Worm (Caenorhabditis elegans) whole organism, midembryonic: ENCODE data around the gene grld-1.
"Not testable (repeated sequence)": the region's sequence is repeated elsewhere in the genome, so short reads cannot be mapped to it uniquely, and the experiment has no call there.

Experiments
- T22C8.4 ChIP-seq: fragments of 200-800 bp; sonication (Bioruptor generic); IDR thresholded peaks from 2 replicates; pipeline ENCODE4 v1.3.6; 2022; ENCODE audit warnings: missing genetic modification characterization, missing compliant biosample characterization
- cog-1 ChIP-seq: sonication (generic microtip); optimal IDR thresholded peaks from 2 replicates; lab custom pipeline; 2016; ENCODE audit warnings: missing genetic modification characterization, missing compliant biosample characterization
- flt-1 ChIP-seq: fragments of 200-800 bp; sonication (Bioruptor generic); IDR thresholded peaks from 2 replicates; pipeline ENCODE4 v1.3.6; 2022; ENCODE audit warnings: missing genetic modification characterization, missing compliant biosample characterization
- klf-2 ChIP-seq: fragments of 200-800 bp; sonication (Bioruptor generic); conservative IDR thresholded peaks from 2 replicates; pipeline ENCODE4 v1.3.6; 2022; ENCODE audit warnings: missing genetic modification reagents, missing genetic modification characterization, missing compliant biosample characterization
- med-1 ChIP-seq: sonication (generic microtip); optimal IDR thresholded peaks from 2 replicates; lab custom pipeline; 2017; ENCODE audit warnings: missing genetic modification characterization, mild to moderate bottlenecking, missing compliant biosample characterization, antibody characterized with exemption, missing genetic modification reagents; ENCODE audit not compliant: insufficient read depth
- ref-1 ChIP-seq: fragments of 200-800 bp; sonication (Bioruptor generic); conservative IDR thresholded peaks from 2 replicates; pipeline ENCODE4 v1.3.6; 2022; ENCODE audit warnings: missing genetic modification reagents, missing genetic modification characterization, missing compliant biosample characterization
- tab-1 ChIP-seq: fragments of 200-800 bp; sonication (Bioruptor generic); IDR thresholded peaks from 2 replicates; pipeline ENCODE4 v1.3.6; 2022; ENCODE audit warnings: missing genetic modification characterization, missing compliant biosample characterization
- ztf-23 ChIP-seq: fragments of 200-800 bp; sonication (Bioruptor generic); IDR thresholded peaks from 2 replicates; pipeline ENCODE4 v1.3.6; 2022; ENCODE audit warnings: missing genetic modification reagents, missing genetic modification characterization, missing compliant biosample characterization
- ztf-29 ChIP-seq: fragments of 200-800 bp; sonication (Bioruptor generic); IDR thresholded peaks from 2 replicates; pipeline ENCODE4 v1.3.6; 2022; ENCODE audit warnings: missing genetic modification reagents, missing genetic modification characterization, missing compliant biosample characterization

Gene grld-1

DNA sequence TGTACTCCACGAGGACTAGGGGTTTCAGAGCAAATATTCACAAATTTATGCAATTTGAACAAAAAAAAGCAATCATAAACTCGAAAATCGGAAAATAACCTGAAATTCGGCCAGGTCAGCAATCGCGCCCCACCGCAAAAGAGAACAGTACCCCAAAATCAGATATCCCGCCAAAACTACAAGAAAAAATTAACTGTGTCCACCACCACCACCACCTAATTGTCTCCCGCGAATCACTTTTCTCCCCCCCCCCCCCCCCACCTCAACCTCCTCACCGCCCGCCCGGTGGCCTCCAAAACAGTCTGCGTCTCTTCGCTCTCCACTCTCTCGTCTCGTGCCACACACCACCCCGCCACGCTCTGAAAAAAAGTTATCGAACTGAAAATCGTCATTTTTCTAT, 2.8 kb upstream of the grld-1 start:
- TF ChIP-seq klf-2 (no peak), cog-1 (tag; lab: Kevin White, UChicago) (no peak), ztf-29 (no peak), T22C8.4 (no peak), med-1 (GFP tag; lab: Kevin White, UChicago) (no peak), tab-1 (GFP tag; lab: Robert Waterston, UW) (no peak), ztf-23 (GFP tag; lab: Robert Waterston, UW) (no peak), flt-1 (GFP tag; lab: Robert Waterston, UW) (no peak), ref-1 (GFP tag; lab: Robert Waterston, UW) (no peak)

DNA sequence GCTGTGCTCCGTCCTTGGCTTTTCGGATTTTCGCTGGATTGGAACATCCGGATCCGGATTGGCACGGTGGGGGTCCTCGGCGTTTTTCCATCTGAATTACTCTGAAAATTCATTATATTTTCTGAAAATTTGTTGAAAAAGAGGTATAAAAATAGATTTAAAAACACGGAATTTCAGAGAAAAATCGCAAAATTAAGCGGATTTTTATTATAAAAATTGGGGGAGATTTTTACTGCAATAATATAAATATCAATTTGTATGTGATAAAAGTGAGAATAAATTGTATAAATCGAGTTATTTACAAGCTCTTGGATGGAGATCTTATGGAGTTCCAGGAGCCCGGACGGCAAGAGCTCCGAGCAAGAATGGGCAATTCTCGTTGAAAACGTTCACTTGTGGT, 4.1 kb downstream of the grld-1 start, which contains the start of gene tut-1:
Gene tut-1 (minus strand): TSS at position 101 of the 400 bp plus-strand sequence.
- no peak for TF ChIP-seq ref-1 (GFP tag; lab: Robert Waterston, UW)

DNA sequence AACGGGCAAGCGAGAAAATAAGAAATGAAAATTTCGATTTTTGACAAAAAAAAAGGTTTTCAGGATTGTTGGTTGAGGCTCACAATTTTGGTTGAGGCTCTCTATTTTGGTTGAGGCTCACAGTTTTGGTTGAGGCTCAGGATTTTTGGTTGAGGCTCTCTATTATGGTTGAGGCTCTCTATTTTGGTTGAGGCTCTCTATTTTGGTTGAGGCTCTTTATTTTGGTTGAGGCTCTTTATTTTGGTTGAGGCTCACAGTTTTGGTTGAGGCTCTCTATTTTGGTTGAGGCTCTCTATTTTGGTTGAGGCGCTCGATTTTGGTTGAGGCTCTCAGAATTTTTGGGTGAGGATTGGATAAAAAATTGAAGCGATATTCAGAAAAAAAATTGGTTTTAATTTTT, 5.9 kb downstream of the grld-1 start:
- TF ChIP-seq ztf-29 (no peak), T22C8.4 (no peak), klf-2 (no peak), ztf-23 (GFP tag; lab: Robert Waterston, UW) (no peak)

DNA sequence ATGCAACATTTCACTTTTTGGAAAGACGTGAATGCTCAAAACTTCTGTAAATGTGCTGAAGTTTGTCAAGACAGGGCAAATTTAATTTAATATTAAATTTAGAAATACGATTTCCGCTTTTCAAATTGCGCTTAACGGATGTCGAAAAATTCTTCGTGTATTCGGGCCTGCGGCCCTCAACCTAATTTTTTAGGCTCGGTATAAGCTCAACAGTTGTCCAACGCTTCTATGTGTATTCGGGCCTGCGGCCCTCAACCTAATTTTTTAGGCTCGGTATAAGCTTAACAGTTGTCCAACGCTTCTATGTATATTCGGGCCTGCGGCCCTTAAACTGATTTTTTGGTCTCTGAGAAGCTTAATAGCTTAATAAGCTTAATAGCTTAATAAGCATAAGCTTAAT, 6.9 kb downstream of the grld-1 start:
- TF ChIP-seq ztf-23 (GFP tag; lab: Robert Waterston, UW) (no peak), klf-2 (no peak), T22C8.4 (no peak), tab-1 (GFP tag; lab: Robert Waterston, UW) (no peak), flt-1 (GFP tag; lab: Robert Waterston, UW) (no peak)

DNA sequence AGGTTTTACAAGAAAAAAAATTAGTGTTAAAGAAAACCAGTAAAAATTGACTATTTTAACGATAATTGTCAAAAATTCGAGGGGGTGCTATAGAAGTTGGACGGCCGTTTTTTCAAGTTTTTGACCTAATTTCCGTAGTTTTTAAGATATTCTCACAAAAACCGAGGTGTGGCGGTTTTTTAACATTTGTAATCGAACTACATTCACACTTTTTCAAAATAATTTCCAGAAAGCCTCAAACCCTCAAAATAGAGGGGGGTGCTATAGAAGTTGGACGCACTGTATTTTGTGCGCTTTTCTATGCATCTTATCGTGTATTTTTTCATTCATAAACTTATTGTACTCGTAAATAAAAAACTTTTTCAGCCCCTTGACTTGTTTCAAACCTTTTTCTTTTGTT, 14.4 kb downstream of the grld-1 start, which contains the start of gene F29C4.4:
Gene F29C4.4 (plus strand): TSS at position 301 of the 400 bp plus-strand sequence.
- not testable (repeated sequence) for TF ChIP-seq flt-1 (GFP tag; lab: Robert Waterston, UW); med-1 (GFP tag; lab: Kevin White, UChicago); ref-1 (GFP tag; lab: Robert Waterston, UW)

DNA sequence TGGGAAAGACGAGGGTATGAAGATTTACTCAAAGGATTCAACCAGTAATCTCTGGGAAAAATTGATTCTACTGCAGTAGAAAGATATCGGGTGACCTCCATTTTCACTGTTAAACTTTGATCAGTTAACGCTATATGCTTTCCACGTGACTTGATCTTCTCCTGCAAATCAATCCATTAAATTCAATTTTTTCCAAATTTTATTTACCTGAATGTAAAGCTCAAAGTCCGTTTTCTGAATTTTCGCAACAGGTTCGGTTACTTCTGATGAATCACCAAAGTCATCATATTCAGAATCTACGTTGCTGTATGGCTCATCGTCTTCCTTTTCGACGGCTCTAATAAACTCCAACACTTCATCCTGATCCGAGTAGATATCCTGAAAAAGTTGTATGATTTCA, 16.4 kb downstream of the grld-1 start, which contains the start of gene B0545.4:
Gene B0545.4 (minus strand): TSS at position 101 of the 400 bp plus-strand sequence.
- no peak for TF ChIP-seq T22C8.4
- TF ChIP-seq klf-2, result no peak

DNA sequence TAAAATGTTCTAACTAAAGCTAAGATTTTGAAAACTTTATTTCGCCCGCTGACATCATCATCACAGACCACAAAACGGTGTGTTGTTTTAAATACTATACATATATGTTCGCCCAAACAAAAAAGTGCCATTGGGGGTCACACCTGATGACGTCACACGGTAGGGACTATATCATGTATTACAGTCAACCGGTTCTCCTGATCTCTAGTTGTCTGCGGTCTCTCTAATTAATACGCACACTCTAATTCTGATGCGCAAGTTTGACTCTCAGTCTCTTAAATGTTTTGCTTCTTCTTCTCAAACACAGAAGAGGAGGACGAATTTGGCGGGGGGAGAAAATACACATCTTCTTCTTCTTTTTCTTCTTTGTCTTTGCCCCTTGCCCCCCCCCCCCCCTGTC, 22.9 kb downstream of the grld-1 start:
- no peak for TF ChIP-seq ztf-29
- no peak for TF ChIP-seq ref-1 (GFP tag; lab: Robert Waterston, UW)
- no peak for TF ChIP-seq T22C8.4
- TF ChIP-seq flt-1 (GFP tag; lab: Robert Waterston, UW), result no peak
- TF ChIP-seq tab-1 (GFP tag; lab: Robert Waterston, UW), result no peak
- no peak for TF ChIP-seq ztf-23 (GFP tag; lab: Robert Waterston, UW)
- no peak for TF ChIP-seq med-1 (GFP tag; lab: Kevin White, UChicago)
- TF ChIP-seq klf-2, result no peak
- TF ChIP-seq cog-1 (tag; lab: Kevin White, UChicago), result no peak

DNA sequence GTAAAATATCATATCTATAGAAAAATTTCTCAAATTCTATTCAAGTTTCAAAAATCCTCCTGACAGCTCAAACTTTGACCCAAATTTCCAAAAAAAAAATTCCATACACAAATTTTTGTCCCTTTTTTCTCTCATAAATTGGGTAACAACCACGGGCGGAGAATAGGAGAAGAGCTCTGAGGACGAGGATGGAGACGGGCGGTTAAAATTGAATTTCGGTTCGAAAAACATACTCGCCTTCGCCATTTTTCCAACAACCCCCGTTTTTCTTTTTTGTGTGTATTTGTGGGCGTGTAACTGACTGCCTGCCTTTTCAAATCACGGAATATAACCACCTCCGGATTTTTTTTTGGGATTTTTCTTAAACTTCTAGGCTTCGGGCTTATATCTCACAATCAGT, 28.1 kb downstream of the grld-1 start:
- TF ChIP-seq ref-1 (GFP tag; lab: Robert Waterston, UW), result no peak
- no peak for TF ChIP-seq tab-1 (GFP tag; lab: Robert Waterston, UW)
- TF ChIP-seq ztf-23 (GFP tag; lab: Robert Waterston, UW), result no peak
- TF ChIP-seq ztf-29, result no peak
- no peak for TF ChIP-seq cog-1 (tag; lab: Kevin White, UChicago)
- no peak for TF ChIP-seq flt-1 (GFP tag; lab: Robert Waterston, UW)
- TF ChIP-seq T22C8.4, result no peak
- TF ChIP-seq med-1 (GFP tag; lab: Kevin White, UChicago), result no peak
- TF ChIP-seq klf-2, result no peak

DNA sequence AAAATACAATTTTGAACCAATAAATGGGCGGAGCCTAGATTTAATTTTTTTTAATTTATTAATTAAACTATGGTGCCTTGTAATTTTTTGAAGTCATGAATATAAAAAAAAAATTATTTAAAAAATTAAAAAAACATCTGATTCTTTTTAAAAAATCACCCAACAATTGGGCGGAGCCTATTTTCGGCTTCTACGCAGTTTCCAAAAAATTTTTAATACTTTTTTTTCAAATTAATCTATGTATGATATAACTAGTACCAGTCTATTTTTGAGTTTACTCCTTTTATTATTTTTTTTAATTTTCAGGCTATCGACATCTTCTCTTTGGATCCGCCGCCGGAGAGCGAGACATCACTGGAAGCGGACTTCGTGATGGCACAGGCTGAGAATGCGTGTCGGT, 34.1 kb downstream of the grld-1 start, which contains the start of gene tpa-1:
Gene tpa-1 (plus strand): TSS at position 301 of the 400 bp plus-strand sequence.
- TF ChIP-seq cog-1 (tag; lab: Kevin White, UChicago) (no peak), klf-2 (no peak), tab-1 (GFP tag; lab: Robert Waterston, UW) (no peak), ref-1 (GFP tag; lab: Robert Waterston, UW) (no peak), ztf-29 (no peak), flt-1 (GFP tag; lab: Robert Waterston, UW) (no peak), ztf-23 (GFP tag; lab: Robert Waterston, UW) (no peak), T22C8.4 (no peak), med-1 (GFP tag; lab: Kevin White, UChicago) (no peak)

DNA sequence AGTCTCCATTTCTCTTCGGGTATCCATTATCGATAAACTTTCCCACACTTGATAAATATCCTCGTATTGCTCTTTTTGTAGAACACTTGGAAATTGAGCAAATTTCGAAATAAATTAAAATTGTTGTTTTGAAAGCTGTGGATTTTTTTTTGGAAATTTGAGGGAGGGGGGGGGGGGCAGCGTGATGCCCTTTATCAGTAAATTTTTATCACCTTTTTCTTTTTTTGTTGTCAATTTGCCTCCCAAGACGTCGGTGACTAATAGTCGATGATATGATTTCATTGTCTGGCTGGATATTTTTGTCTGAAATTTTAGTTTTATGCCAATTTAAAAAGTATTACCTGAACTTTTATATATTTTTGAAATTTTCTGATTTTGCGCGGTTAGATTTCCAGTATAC, 35.7 kb downstream of the grld-1 start, which contains the start of gene scl-23:
Gene scl-23 (minus strand): TSS at position 101 of the 400 bp plus-strand sequence.
- TF ChIP-seq klf-2, result no peak
- no peak for TF ChIP-seq ztf-29
- no peak for TF ChIP-seq med-1 (GFP tag; lab: Kevin White, UChicago)
- TF ChIP-seq cog-1 (tag; lab: Kevin White, UChicago), result no peak
- TF ChIP-seq T22C8.4, result no peak
- no peak for TF ChIP-seq ztf-23 (GFP tag; lab: Robert Waterston, UW)
- no peak for TF ChIP-seq flt-1 (GFP tag; lab: Robert Waterston, UW)
- no peak for TF ChIP-seq ref-1 (GFP tag; lab: Robert Waterston, UW)
- TF ChIP-seq tab-1 (GFP tag; lab: Robert Waterston, UW), result no peak

DNA sequence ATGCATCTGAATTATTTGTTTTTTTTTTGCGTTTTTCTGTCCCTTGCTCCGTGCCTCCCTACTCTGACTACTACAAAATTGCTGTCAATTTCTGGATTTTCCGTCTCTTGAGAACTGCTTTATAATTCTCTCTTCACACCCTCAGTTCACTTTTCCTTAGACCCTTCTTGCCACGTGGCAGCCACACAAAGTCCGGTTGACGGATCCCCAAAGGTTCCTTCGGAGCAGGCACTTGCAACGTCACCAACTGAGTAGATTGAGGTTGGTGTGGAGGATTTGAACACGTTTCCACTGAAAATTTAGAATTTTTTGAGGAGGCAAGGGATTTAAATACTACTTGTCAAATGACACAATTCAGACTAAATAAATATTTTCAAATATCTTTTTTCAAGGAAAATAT, 39.0 kb downstream of the grld-1 start:
- TF ChIP-seq med-1 (GFP tag; lab: Kevin White, UChicago) (no peak), T22C8.4 (no peak), klf-2 (no peak), flt-1 (GFP tag; lab: Robert Waterston, UW) (no peak), cog-1 (tag; lab: Kevin White, UChicago) (no peak), ref-1 (GFP tag; lab: Robert Waterston, UW) (no peak), tab-1 (GFP tag; lab: Robert Waterston, UW) (no peak), ztf-29 (no peak), ztf-23 (GFP tag; lab: Robert Waterston, UW) (no peak)
